Fruit fly (Drosophila melanogaster) whole organism, wandering third instar larva: ENCODE data around the gene Bro.

ENCODE experiments used
- CG32264 ChIP-seq: fragments of 200-800 bp; sonication (Bioruptor generic); optimal IDR thresholded peaks from 2 replicates; lab custom pipeline; 2016; ENCODE audit warnings: missing biosample characterization, missing genetic modification characterization
- CG9705 ChIP-seq: fragments of 200-800 bp; sonication (Bioruptor generic); optimal IDR thresholded peaks from 2 replicates; lab custom pipeline; 2018; ENCODE audit warnings: missing biosample characterization, mild to moderate bottlenecking, missing genetic modification characterization
- CrebA ChIP-seq: fragments of 200-800 bp; sonication (Bioruptor generic); optimal IDR thresholded peaks from 2 replicates; lab custom pipeline; 2016; ENCODE audit warnings: missing biosample characterization, mild to moderate bottlenecking, missing genetic modification characterization, borderline replicate concordance
- Dfd ChIP-seq: fragments of >200 bp; optimal IDR thresholded peaks from 2 replicates; lab custom pipeline; 2017; ENCODE audit warnings: missing biosample characterization, missing genetic modification characterization
- Dif ChIP-seq: fragments of 200-275, 200-300 bp; sonication (Bioruptor generic); optimal IDR thresholded peaks from 2 replicates; lab custom pipeline; 2018; ENCODE audit warnings: missing biosample characterization, missing genetic modification characterization; ENCODE audit not compliant: partially characterized antibody
- HLH106 ChIP-seq: fragments of 200-800 bp; optimal IDR thresholded peaks from 3 replicates; lab custom pipeline; 2019; ENCODE audit warnings: missing biosample characterization, mild to moderate bottlenecking, missing genetic modification characterization, moderate library complexity
- Hnf4 ChIP-seq: fragments of 200-800 bp; sonication (Bioruptor generic); optimal IDR thresholded peaks from 2 replicates; lab custom pipeline; 2016; ENCODE audit warnings: missing biosample characterization, mild to moderate bottlenecking, missing genetic modification characterization
- Hr78 ChIP-seq: fragments of >200 bp; optimal IDR thresholded peaks from 2 replicates; lab custom pipeline; 2017; ENCODE audit warnings: missing biosample characterization, missing genetic modification characterization
- Hr83 ChIP-seq: fragments of 200-300 bp; sonication (Bioruptor generic); optimal IDR thresholded peaks from 2 replicates; lab custom pipeline; 2016; ENCODE audit warnings: missing biosample characterization, mild to moderate bottlenecking, missing genetic modification characterization, moderate library complexity; ENCODE audit not compliant: poor library complexity, severe bottlenecking
- Jra ChIP-seq: sonication (Bioruptor generic); optimal IDR thresholded peaks from 2 replicates; lab custom pipeline; 2016; ENCODE audit warnings: missing biosample characterization, missing genetic modification characterization
- Mio ChIP-seq: sonication (Bioruptor generic); optimal IDR thresholded peaks from 2 replicates; lab custom pipeline; 2016; ENCODE audit warnings: missing biosample characterization, missing genetic modification characterization
- Myc ChIP-seq: fragments of >200 bp; optimal IDR thresholded peaks from 2 replicates; lab custom pipeline; 2017
- N ChIP-seq: fragments of >200 bp; optimal IDR thresholded peaks from 2 replicates; lab custom pipeline; 2018; ENCODE audit warnings: missing biosample characterization, missing external identifiers, missing genetic modification characterization
- OdsH ChIP-seq: fragments of 200-800 bp; sonication (Bioruptor generic); optimal IDR thresholded peaks from 2 replicates; lab custom pipeline; 2016; ENCODE audit warnings: missing biosample characterization, mild to moderate bottlenecking, missing genetic modification characterization
- Rel ChIP-seq, 2 experiments: fragments of 200-800 bp; sonication (Bioruptor generic) in 1 of 2; optimal IDR thresholded peaks; 2 replicates in 1 of 2; 3 replicates in 1 of 2; lab custom pipeline; 2016 to 2019; ENCODE audit warnings: mild to moderate bottlenecking in 2 of 2, missing biosample characterization in 2 of 2, missing genetic modification characterization in 2 of 2, moderate library complexity in 1 of 2
- Sp1 ChIP-seq: fragments of 200-800 bp; sonication (Bioruptor generic); optimal IDR thresholded peaks from 3 replicates; lab custom pipeline; 2019; ENCODE audit warnings: missing biosample characterization, mild to moderate bottlenecking, missing genetic modification characterization, moderate library complexity
- Vsx2 ChIP-seq: fragments of 200-300, 225-300 bp; sonication (Bioruptor generic); optimal IDR thresholded peaks from 2 replicates; lab custom pipeline; 2018; ENCODE audit warnings: missing biosample characterization, missing genetic modification characterization; ENCODE audit not compliant: partially characterized antibody
- br ChIP-seq: fragments of 200-800 bp; sonication (Bioruptor generic); optimal IDR thresholded peaks from 2 replicates; lab custom pipeline; 2016; ENCODE audit warnings: missing biosample characterization, missing genetic modification characterization
- brk ChIP-seq: fragments of 200-800 bp; sonication (Bioruptor generic); optimal IDR thresholded peaks from 2 replicates; lab custom pipeline; 2016; ENCODE audit warnings: missing biosample characterization, mild to moderate bottlenecking, missing genetic modification characterization
- dl ChIP-seq, 2 experiments: fragments of 175-275, 200-275 bp in 1 of 2; fragments of 200-275 bp in 1 of 2; sonication (Bioruptor generic); optimal IDR thresholded peaks; lab custom pipeline; 2018; ENCODE audit warnings: mild to moderate bottlenecking in 2 of 2, missing biosample characterization in 2 of 2, missing genetic modification characterization in 2 of 2, moderate library complexity in 2 of 2; ENCODE audit not compliant: partially characterized antibody in 2 of 2, insufficient read depth in 1 of 2
- dmrt93B ChIP-seq: fragments of 200-800 bp; sonication (Bioruptor generic); optimal IDR thresholded peaks from 2 replicates; lab custom pipeline; 2018; ENCODE audit warnings: missing biosample characterization, mild to moderate bottlenecking, missing genetic modification characterization
- dsf ChIP-seq: sonication (Bioruptor generic); optimal IDR thresholded peaks from 2 replicates; lab custom pipeline; 2016; ENCODE audit warnings: missing biosample characterization, missing genetic modification characterization, borderline replicate concordance
- ey ChIP-seq: fragments of 200-800 bp; sonication (Bioruptor generic); optimal IDR thresholded peaks from 2 replicates; lab custom pipeline; 2016; ENCODE audit warnings: missing biosample characterization, missing genetic modification characterization
- foxo ChIP-seq, 2 experiments: fragments of 200-800 bp; sonication (Bioruptor generic); optimal IDR thresholded peaks; 2 replicates in 1 of 2; 3 replicates in 1 of 2; lab custom pipeline; 2016 to 2017; ENCODE audit warnings: missing biosample characterization in 2 of 2, missing genetic modification characterization in 2 of 2
- fru ChIP-seq: fragments of 200-800 bp; sonication (Bioruptor generic); optimal IDR thresholded peaks from 3 replicates; lab custom pipeline; 2016; ENCODE audit warnings: missing biosample characterization, mild to moderate bottlenecking, missing genetic modification characterization
- h ChIP-seq: fragments of 200-800 bp; sonication (Bioruptor generic); optimal IDR thresholded peaks from 3 replicates; lab custom pipeline; 2016; ENCODE audit warnings: missing biosample characterization, mild to moderate bottlenecking, missing genetic modification characterization
- jim ChIP-seq: fragments of 175-275, 200-325 bp; sonication (Bioruptor generic); optimal IDR thresholded peaks from 2 replicates; lab custom pipeline; 2016; ENCODE audit warnings: missing biosample characterization, mild to moderate bottlenecking, missing genetic modification characterization
- lola ChIP-seq: fragments of >200 bp; optimal IDR thresholded peaks from 2 replicates; lab custom pipeline; 2017; ENCODE audit warnings: missing biosample characterization, missing genetic modification characterization
- pan ChIP-seq: fragments of >200 bp; optimal IDR thresholded peaks from 2 replicates; lab custom pipeline; 2017
- psq ChIP-seq: fragments of 200-800 bp; sonication (Bioruptor generic); optimal IDR thresholded peaks from 3 replicates; lab custom pipeline; 2017; ENCODE audit warnings: missing biosample characterization, mild to moderate bottlenecking, missing genetic modification characterization, moderate library complexity
- rgr ChIP-seq: fragments of 200-800 bp; sonication (Bioruptor generic); optimal IDR thresholded peaks from 3 replicates; lab custom pipeline; 2016; ENCODE audit warnings: missing biosample characterization, mild to moderate bottlenecking, missing genetic modification characterization
- sage ChIP-seq: fragments of 200-800 bp; sonication (Bioruptor generic); optimal IDR thresholded peaks from 2 replicates; lab custom pipeline; 2016; ENCODE audit warnings: missing biosample characterization, mild to moderate bottlenecking, missing genetic modification characterization
- sv ChIP-seq: fragments of 200-800 bp; sonication (Bioruptor generic); optimal IDR thresholded peaks from 3 replicates; lab custom pipeline; 2016; ENCODE audit warnings: missing biosample characterization, missing genetic modification characterization
- tai ChIP-seq: sonication (Bioruptor generic); optimal IDR thresholded peaks from 2 replicates; lab custom pipeline; 2016; ENCODE audit warnings: missing biosample characterization, missing genetic modification characterization
- usp ChIP-seq: fragments of >200 bp; optimal IDR thresholded peaks from 2 replicates; lab custom pipeline; 2017; ENCODE audit warnings: missing biosample characterization, missing genetic modification characterization
- woc ChIP-seq: sonication (Bioruptor generic); optimal IDR thresholded peaks from 2 replicates; lab custom pipeline; 2016; ENCODE audit warnings: missing biosample characterization, mild to moderate bottlenecking, missing genetic modification characterization

The Bro gene

DNA sequence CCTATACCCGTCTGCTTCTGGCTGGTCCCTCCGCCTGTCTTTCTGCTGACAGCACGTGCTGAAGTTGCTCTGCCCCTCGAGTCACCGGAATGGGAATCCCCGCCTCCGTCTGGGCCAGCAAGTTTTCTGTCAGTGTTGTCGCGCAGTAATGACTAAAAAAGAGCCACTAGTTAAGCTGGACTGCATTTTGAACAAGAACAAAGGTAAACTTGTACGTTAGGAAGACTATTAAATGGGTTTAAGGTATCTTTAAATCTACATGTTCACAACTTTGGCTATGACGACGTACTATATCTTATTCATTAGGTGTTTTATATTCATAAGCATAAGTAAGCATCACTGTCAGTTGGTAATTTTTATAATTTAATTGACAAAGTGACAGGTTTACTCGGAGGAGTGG is 31.7 kb downstream of the Bro start:
- TF ChIP-seq Jra (GFP tag; lab: Kevin White, UChicago), result no peak
- TF ChIP-seq foxo (GFP tag; optimal IDR thresholded peaks at IDR 0.05; lab: Kevin White, UChicago), result peak in 1 of 2 experiments; percentile 0
- TF ChIP-seq jim (GFP tag; lab: Kevin White, UChicago), result no peak
- peak; percentile 11 for TF ChIP-seq HLH106 (tag; lab: Kevin White, UChicago)
- no peak for TF ChIP-seq Rel (GFP tag; optimal IDR thresholded peaks at IDR 0.05; lab: Kevin White, UChicago)
- TF ChIP-seq Rel (tag; optimal IDR thresholded peaks at IDR 0.05; lab: Kevin White, UChicago), result peak; percentile 71
- no peak for TF ChIP-seq ey
- TF ChIP-seq woc (GFP tag; lab: Kevin White, UChicago), result peak; percentile 20
- no peak for TF ChIP-seq lola (GFP tag; lab: Kevin White, UChicago)
- TF ChIP-seq h (GFP tag; lab: Kevin White, UChicago), result peak; percentile 11
- TF ChIP-seq fru (GFP tag; lab: Kevin White, UChicago), result peak; percentile 1
- TF ChIP-seq CrebA (GFP tag; lab: Kevin White, UChicago), result no peak
- TF ChIP-seq Hr78 (GFP tag; lab: Kevin White, UChicago), result no peak
- TF ChIP-seq pan (lab: Kevin White, UChicago), result no peak
- TF ChIP-seq, all 38 proteins: peak for 6

DNA sequence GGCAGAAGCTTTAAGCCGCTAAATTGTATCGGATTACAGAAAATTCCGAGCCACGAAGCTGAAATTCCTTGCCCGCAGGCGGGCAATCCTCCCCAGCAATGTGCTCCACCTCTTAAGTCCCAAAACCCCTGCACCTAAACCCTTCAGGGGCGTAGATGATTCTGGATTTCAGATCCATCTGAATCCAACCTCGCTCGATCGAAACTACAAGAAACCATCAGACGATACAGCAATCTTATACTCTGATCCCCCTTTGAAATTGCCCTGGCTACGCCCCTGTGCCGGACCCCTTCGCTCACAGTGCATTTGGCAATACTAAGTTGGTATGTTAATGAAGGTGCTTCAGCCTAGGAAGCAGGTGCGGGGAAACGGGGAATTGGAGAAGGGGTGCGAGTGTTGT is 35.4 kb downstream of the Bro start:
- TF ChIP-seq Hr83 (GFP tag; lab: Kevin White, UChicago) (no peak), br (peak; percentile 58), dsf (GFP tag; lab: Kevin White, UChicago) (no peak), sv (GFP tag; lab: Kevin White, UChicago) (no peak), tai (GFP tag; lab: Kevin White, UChicago) (no peak), sage (GFP tag; lab: Kevin White, UChicago) (peak; percentile 1), pan (lab: Kevin White, UChicago) (no peak), h (GFP tag; lab: Kevin White, UChicago) (peak; percentile 42), Rel (GFP tag; optimal IDR thresholded peaks at IDR 0.05; lab: Kevin White, UChicago) (no peak), Rel (tag; optimal IDR thresholded peaks at IDR 0.05; lab: Kevin White, UChicago) (no peak), dmrt93B (GFP tag; lab: Kevin White, UChicago) (peak; percentile 49), Mio (GFP tag; lab: Kevin White, UChicago) (no peak), HLH106 (tag; lab: Kevin White, UChicago) (peak; percentile 76), Sp1 (GFP tag; lab: Kevin White, UChicago) (peak; percentile 65), rgr (GFP tag; lab: Kevin White, UChicago) (peak; percentile 58), Hr78 (GFP tag; lab: Kevin White, UChicago) (no peak), brk (peak; percentile 5), psq (GFP tag; lab: Kevin White, UChicago) (peak; percentile 50), fru (GFP tag; lab: Kevin White, UChicago) (peak; percentile 73), usp (no peak), lola (GFP tag; lab: Kevin White, UChicago) (no peak), CG9705 (GFP tag; lab: Kevin White, UChicago) (peak; percentile 47), Hnf4 (GFP tag; lab: Kevin White, UChicago) (peak; percentile 49), N (GFP tag; lab: Kevin White, UChicago) (no peak), OdsH (GFP tag; lab: Kevin White, UChicago) (peak; percentile 55), CG32264 (GFP tag; lab: Kevin White, UChicago) (peak; percentile 77), Myc (lab: Kevin White, UChicago) (no peak), ey (peak; percentile 65), Vsx2 (GFP tag; lab: Kevin White, UChicago) (no peak), jim (GFP tag; lab: Kevin White, UChicago) (no peak), dl (GFP tag; optimal IDR thresholded peaks at IDR 0.05; lab: Kevin White, UChicago; ENCODE audit: insufficient read depth in 1 of 2, partially characterized antibody in 2 of 2) (no peak), woc (GFP tag; lab: Kevin White, UChicago) (peak; percentile 55), Dfd (GFP tag; lab: Kevin White, UChicago) (no peak), Jra (GFP tag; lab: Kevin White, UChicago) (no peak), foxo (GFP tag; optimal IDR thresholded peaks at IDR 0.05; lab: Kevin White, UChicago) (peak in 1 of 2 experiments; percentile 76)

DNA sequence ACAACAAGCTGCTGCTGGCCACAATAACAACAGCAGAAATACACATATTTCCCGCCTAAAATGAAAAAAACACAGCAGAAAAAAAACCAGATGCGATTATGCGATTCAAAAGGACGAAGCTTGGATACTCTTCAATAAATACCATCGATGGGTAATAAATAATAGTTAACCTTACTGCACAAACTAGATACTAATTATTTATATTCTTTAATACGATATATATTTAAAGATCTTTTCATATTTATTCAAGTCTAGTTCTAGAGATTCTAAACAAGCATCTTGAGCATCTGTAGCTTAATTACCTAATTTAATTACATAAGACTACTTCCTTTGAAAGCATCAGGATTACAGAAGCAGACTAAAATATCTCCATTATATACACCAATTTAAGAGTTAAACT is 40.5 kb downstream of the Bro start:
- no peak for TF ChIP-seq foxo (GFP tag; optimal IDR thresholded peaks at IDR 0.05; lab: Kevin White, UChicago)
- no peak for TF ChIP-seq woc (GFP tag; lab: Kevin White, UChicago)
- no peak for TF ChIP-seq Dfd (GFP tag; lab: Kevin White, UChicago)
- no peak for TF ChIP-seq N (GFP tag; lab: Kevin White, UChicago)
- no peak for TF ChIP-seq h (GFP tag; lab: Kevin White, UChicago)
- no peak for TF ChIP-seq Hr78 (GFP tag; lab: Kevin White, UChicago)
- no peak for TF ChIP-seq rgr (GFP tag; lab: Kevin White, UChicago)
- no peak for TF ChIP-seq brk
- TF ChIP-seq Sp1 (GFP tag; lab: Kevin White, UChicago), result no peak
- TF ChIP-seq Hr83 (GFP tag; lab: Kevin White, UChicago), result no peak
- TF ChIP-seq HLH106 (tag; lab: Kevin White, UChicago), result no peak
- no peak for TF ChIP-seq Jra (GFP tag; lab: Kevin White, UChicago)
- no peak for TF ChIP-seq Dif (GFP tag; lab: Kevin White, UChicago)
- no peak for TF ChIP-seq br
